Worm (Caenorhabditis elegans): ENCODE results near the gene C07A9.12.

ce11 chrIII:9741985-9742384 is 14.6 kb upstream of the C07A9.12 start:
- TF ChIP-seq unc-62 (GFP tag; optimal IDR thresholded peaks at IDR 0.05): no peak
- TF ChIP-seq ets-5 (GFP tag; IDR thresholded peaks at IDR 0.05): no peak
- TF ChIP-seq aly-2 (tag; optimal IDR thresholded peaks at IDR 0.05): no peak
- no peak for TF ChIP-seq ceh-90 (tag; optimal IDR thresholded peaks at IDR 0.05)
- no peak for TF ChIP-seq lin-13 (GFP tag; optimal IDR thresholded peaks at IDR 0.05)
